Worm (Caenorhabditis elegans) whole organism, L1 larva: ENCODE data around the gene sbds-1.
A peak's percentile ranks its signal among the peaks of the same experiment; 100 is the strongest.

Experiments
- aha-1 ChIP-seq: fragments of 150-350 bp; optimal IDR thresholded peaks from 2 replicates; lab custom pipeline; 2014; ENCODE audit warnings: missing biosample characterization, missing genetic modification characterization
- alr-1 ChIP-seq: fragments of 200-800 bp; sonication (Bioruptor generic); optimal IDR thresholded peaks from 2 replicates; lab custom pipeline; 2018; ENCODE audit warnings: borderline replicate concordance, mild to moderate bottlenecking, missing genetic modification characterization, missing compliant biosample characterization
- aly-2 ChIP-seq: fragments of 150-350 bp; optimal IDR thresholded peaks from 2 replicates; lab custom pipeline; 2014; ENCODE audit warnings: missing biosample characterization, missing genetic modification characterization
- ceh-8 ChIP-seq: fragments of 200-800 bp; sonication (Bioruptor generic); optimal IDR thresholded peaks from 2 replicates; lab custom pipeline; 2018; ENCODE audit warnings: mild to moderate bottlenecking, missing genetic modification characterization, moderate library complexity, missing compliant biosample characterization
- ceh-82 ChIP-seq, 3 experiments: fragments of 150-350 bp in 1 of 3; sonication (generic microtip) in 2 of 3; optimal IDR thresholded peaks; 2 replicates each; lab custom pipeline; 2014 to 2017; ENCODE audit warnings: missing biosample characterization in 3 of 3, missing genetic modification characterization in 3 of 3
- ceh-90 ChIP-seq: sonication (generic microtip); optimal IDR thresholded peaks from 2 replicates; lab custom pipeline; 2016; ENCODE audit warnings: missing genetic modification characterization, missing compliant biosample characterization
- ces-1 ChIP-seq: fragments of 150-350 bp; optimal IDR thresholded peaks from 2 replicates; lab custom pipeline; 2014; ENCODE audit warnings: missing biosample characterization, missing genetic modification reagents, missing genetic modification characterization
- dpl-1 ChIP-seq, 3 experiments: fragments of 150-350 bp in 2 of 3; sonication (generic microtip) in 1 of 3; optimal IDR thresholded peaks; 2 replicates each; lab custom pipeline; 2014 to 2017; ENCODE audit warnings: missing biosample characterization in 3 of 3, missing genetic modification characterization in 3 of 3, missing genetic modification reagents in 3 of 3
- dsc-1 ChIP-seq: sonication (generic microtip); optimal IDR thresholded peaks from 2 replicates; lab custom pipeline; 2016; ENCODE audit warnings: mild to moderate bottlenecking, missing genetic modification characterization, missing compliant biosample characterization
- efl-1 ChIP-seq, 4 experiments: fragments of 150-350 bp; optimal IDR thresholded peaks in 3 of 4; peaks in 1 of 4; 1 replicate in 1 of 4; 2 replicates in 3 of 4; lab custom pipeline; 2014; ENCODE audit warnings: missing biosample characterization in 2 of 4, missing genetic modification characterization in 2 of 4, missing genetic modification reagents in 2 of 4
- egl-27 ChIP-seq, 2 experiments: fragments of 150-350 bp in 1 of 2; sonication (generic microtip); optimal IDR thresholded peaks; 3 replicates each; lab custom pipeline; 2017 to 2018; ENCODE audit warnings: missing biosample characterization in 2 of 2, missing genetic modification characterization in 2 of 2, missing genetic modification reagents in 2 of 2
- elt-3 ChIP-seq, 6 experiments: fragments of 150-350 bp in 1 of 6; sonication (generic microtip); optimal IDR thresholded peaks; 2 replicates each; lab custom pipeline; 2017 to 2018; ENCODE audit warnings: missing biosample characterization in 6 of 6, missing genetic modification characterization in 6 of 6, inconsistent platforms in 1 of 6
- fkh-10 ChIP-seq: sonication (generic microtip); optimal IDR thresholded peaks from 2 replicates; lab custom pipeline; 2017; ENCODE audit warnings: missing biosample characterization, missing genetic modification reagents, missing genetic modification characterization
- fkh-8 ChIP-seq: sonication (generic microtip); optimal IDR thresholded peaks from 2 replicates; lab custom pipeline; 2016; ENCODE audit warnings: mild to moderate bottlenecking, missing genetic modification characterization, missing compliant biosample characterization
- fos-1 ChIP-seq: fragments of 150-350 bp; optimal IDR thresholded peaks from 2 replicates; lab custom pipeline; 2014; ENCODE audit warnings: missing biosample characterization, missing genetic modification characterization
- grh-1 ChIP-seq: fragments of 200-800 bp; sonication (Bioruptor generic); IDR thresholded peaks from 2 replicates; pipeline ENCODE4 v1.3.6; 2022; ENCODE audit warnings: missing genetic modification reagents, missing genetic modification characterization, missing compliant biosample characterization
- hlh-4 ChIP-seq: sonication (generic microtip); optimal IDR thresholded peaks from 2 replicates; lab custom pipeline; 2016; ENCODE audit warnings: mild to moderate bottlenecking, missing genetic modification characterization, missing compliant biosample characterization
- lin-14 ChIP-seq: fragments of 200-800 bp; sonication (Bioruptor generic); optimal IDR thresholded peaks from 2 replicates; lab custom pipeline; 2018; ENCODE audit warnings: mild to moderate bottlenecking, missing genetic modification characterization, moderate library complexity, missing compliant biosample characterization
- lin-15B ChIP-seq: fragments of 150-350 bp; sonication (generic microtip); optimal IDR thresholded peaks from 3 replicates; lab custom pipeline; 2014; ENCODE audit warnings: missing biosample characterization, missing genetic modification characterization
- lin-39 ChIP-seq: fragments of 150-350 bp; optimal IDR thresholded peaks from 2 replicates; lab custom pipeline; 2014; ENCODE audit warnings: missing biosample characterization, missing genetic modification reagents, missing genetic modification characterization
- lsy-2 ChIP-seq, 2 experiments: fragments of 150-350 bp; optimal IDR thresholded peaks; 2 replicates each; lab custom pipeline; 2014; ENCODE audit warnings: missing biosample characterization in 2 of 2, missing genetic modification characterization in 2 of 2
- mep-1 ChIP-seq: fragments of 150-350 bp; optimal IDR thresholded peaks from 2 replicates; lab custom pipeline; 2014; ENCODE audit warnings: missing biosample characterization, missing genetic modification characterization
- nhr-20 ChIP-seq: sonication (generic microtip); optimal IDR thresholded peaks from 2 replicates; lab custom pipeline; 2016; ENCODE audit warnings: mild to moderate bottlenecking, missing genetic modification characterization, missing compliant biosample characterization
- nhr-237 ChIP-seq: fragments of 150-350 bp; optimal IDR thresholded peaks from 2 replicates; lab custom pipeline; 2014; ENCODE audit warnings: missing biosample characterization, missing genetic modification characterization
- nhr-47 ChIP-seq: sonication (generic microtip); optimal IDR thresholded peaks from 2 replicates; lab custom pipeline; 2016; ENCODE audit warnings: mild to moderate bottlenecking, missing genetic modification characterization, moderate library complexity, missing compliant biosample characterization
- nhr-71 ChIP-seq: sonication (generic microtip); optimal IDR thresholded peaks from 2 replicates; lab custom pipeline; 2016; ENCODE audit warnings: mild to moderate bottlenecking, missing genetic modification characterization, moderate library complexity, missing compliant biosample characterization
- nhr-76 ChIP-seq: sonication (generic microtip); optimal IDR thresholded peaks from 2 replicates; lab custom pipeline; 2017; ENCODE audit warnings: missing biosample characterization, missing genetic modification characterization
- pax-3 ChIP-seq: fragments of 200-800 bp; sonication (Bioruptor generic); optimal IDR thresholded peaks from 2 replicates; lab custom pipeline; 2018; ENCODE audit warnings: mild to moderate bottlenecking, missing genetic modification characterization, moderate library complexity, missing compliant biosample characterization
- pqm-1 ChIP-seq: sonication (generic microtip); optimal IDR thresholded peaks from 3 replicates; lab custom pipeline; 2017; ENCODE audit warnings: missing biosample characterization, missing genetic modification characterization
- rnt-1 ChIP-seq: sonication (generic microtip); optimal IDR thresholded peaks from 2 replicates; lab custom pipeline; 2016; ENCODE audit warnings: mild to moderate bottlenecking, missing genetic modification characterization, moderate library complexity, missing compliant biosample characterization
- skn-1 ChIP-seq: fragments of 150-350 bp; optimal IDR thresholded peaks from 2 replicates; lab custom pipeline; 2014; ENCODE audit warnings: missing biosample characterization, missing genetic modification characterization
- snpc-4 ChIP-seq: fragments of 150-350 bp; optimal IDR thresholded peaks from 2 replicates; lab custom pipeline; 2014; ENCODE audit warnings: missing biosample characterization, missing genetic modification characterization
- snu-23 ChIP-seq: sonication (generic microtip); optimal IDR thresholded peaks from 2 replicates; lab custom pipeline; 2016; ENCODE audit warnings: missing genetic modification characterization, missing compliant biosample characterization
- sptf-1 ChIP-seq: fragments of 150-350 bp; optimal IDR thresholded peaks from 2 replicates; lab custom pipeline; 2014; ENCODE audit warnings: missing biosample characterization, missing genetic modification characterization
- unc-62 ChIP-seq: fragments of 150-350 bp; optimal IDR thresholded peaks from 2 replicates; lab custom pipeline; 2014; ENCODE audit warnings: missing biosample characterization, missing genetic modification reagents, missing genetic modification characterization
- xbp-1 ChIP-seq: sonication (generic microtip); optimal IDR thresholded peaks from 2 replicates; lab custom pipeline; 2016; ENCODE audit warnings: missing genetic modification characterization, missing compliant biosample characterization
- ztf-11 ChIP-seq, 2 experiments: sonication (generic microtip); optimal IDR thresholded peaks; 2 replicates each; lab custom pipeline; 2016 to 2017; ENCODE audit warnings: missing genetic modification characterization in 2 of 2, missing biosample characterization in 1 of 2, missing compliant biosample characterization in 1 of 2
- ztf-4 ChIP-seq: fragments of 150-350 bp; optimal IDR thresholded peaks from 2 replicates; lab custom pipeline; 2014; ENCODE audit warnings: missing biosample characterization, missing genetic modification characterization

The sbds-1 gene

DNA sequence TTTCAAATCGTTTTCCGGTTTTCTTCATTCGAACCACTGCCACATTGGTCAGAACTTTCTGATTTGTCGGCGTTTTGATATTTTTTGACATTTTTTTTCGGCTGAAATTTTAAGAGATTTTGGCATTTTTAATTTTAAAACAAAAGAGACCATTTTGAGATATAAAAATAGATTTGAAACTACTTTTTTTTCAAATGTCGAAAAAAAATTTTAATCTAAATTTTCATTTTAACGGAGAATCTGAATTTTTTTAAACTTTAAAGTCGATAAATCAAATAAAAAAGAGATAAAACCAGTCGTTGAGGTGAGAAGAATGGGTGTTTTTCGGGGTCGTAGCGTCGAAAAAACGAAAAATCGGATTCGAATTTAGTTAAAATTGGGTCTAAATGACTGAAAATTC, at the start of gene sbds-1:
sbds-1 (minus strand) TSS at position 101 of the 400 bp plus-strand sequence.
- TF ChIP-seq aly-2 (tag; lab: Kevin White, UChicago): no peak
- no peak for TF ChIP-seq lin-39 (tag; lab: Kevin White, UChicago)
- TF ChIP-seq aha-1 (tag; lab: Kevin White, UChicago): no peak
- TF ChIP-seq, all 84 proteins: peak for 0

DNA sequence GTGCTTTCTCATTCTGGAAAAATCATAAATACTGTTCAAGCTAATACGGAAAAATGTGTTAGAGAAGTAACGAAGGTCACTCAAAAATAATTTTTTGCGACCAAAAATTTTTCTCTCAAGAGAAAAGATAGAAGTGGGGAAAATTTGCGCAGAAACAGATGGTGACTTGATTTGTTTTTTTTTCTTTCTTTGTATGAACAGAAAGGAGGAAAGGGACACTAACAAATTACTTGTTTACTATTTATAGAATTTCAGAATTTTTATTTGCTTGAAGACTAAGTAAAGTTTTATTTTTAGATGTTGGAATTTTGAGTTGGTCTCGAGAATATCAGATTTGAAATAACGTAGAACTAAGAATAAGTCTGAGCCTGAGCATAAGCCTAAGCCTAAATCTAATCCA, 45.1 kb upstream of the sbds-1 start, which contains the start of gene W02B3.4:
W02B3.4 (minus strand) TSS at position 101 of the 400 bp plus-strand sequence.
- TF ChIP-seq sptf-1 (tag; lab: Kevin White, UChicago) (no peak), skn-1 (no peak), nhr-76 (tag; lab: Kevin White, UChicago) (no peak), dsc-1 (tag; lab: Kevin White, UChicago) (peak; percentile 33), elt-3 (tag; optimal IDR thresholded peaks at IDR 0.05; lab: Kevin White, UChicago) (no peak), rnt-1 (tag; lab: Kevin White, UChicago) (no peak), grh-1 (GFP tag; lab: Robert Waterston, UW) (no peak), nhr-237 (tag; lab: Kevin White, UChicago) (no peak)

DNA sequence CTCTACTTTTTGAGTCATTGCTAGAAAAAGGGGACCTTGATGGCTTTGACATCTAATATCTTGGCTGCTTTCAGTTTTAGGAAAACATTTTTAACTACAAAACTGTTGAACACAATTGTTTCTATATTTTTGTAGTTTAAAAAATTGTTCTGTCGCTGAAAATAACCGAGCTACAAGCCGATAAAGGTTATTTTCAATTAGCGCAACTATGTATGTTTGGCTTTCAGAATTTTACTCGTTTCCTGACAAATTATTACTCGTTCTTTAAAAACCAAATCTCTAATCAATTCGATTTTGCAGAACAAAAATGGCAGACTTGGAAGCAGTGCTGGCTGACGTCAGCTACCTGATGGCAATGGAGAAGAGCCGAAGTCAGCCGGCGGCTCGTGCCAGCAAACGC, 37.6 kb upstream of the sbds-1 start, which contains the start of gene grk-2:
grk-2 (plus strand) TSS at position 301 of the 400 bp plus-strand sequence.
- no peak for TF ChIP-seq nhr-47 (tag; lab: Kevin White, UChicago)
- TF ChIP-seq snpc-4 (tag; lab: Kevin White, UChicago): no peak
- TF ChIP-seq nhr-71 (tag; lab: Kevin White, UChicago): no peak
- TF ChIP-seq xbp-1 (tag; lab: Kevin White, UChicago): no peak
- TF ChIP-seq ztf-11 (tag; optimal IDR thresholded peaks at IDR 0.05; lab: Kevin White, UChicago): no peak
- TF ChIP-seq egl-27 (tag; optimal IDR thresholded peaks at IDR 0.05; lab: Kevin White, UChicago): no peak
- TF ChIP-seq pqm-1 (tag; lab: Kevin White, UChicago): no peak
- TF ChIP-seq mep-1 (tag; lab: Kevin White, UChicago): no peak
- TF ChIP-seq ceh-90 (tag; lab: Kevin White, UChicago): no peak
- TF ChIP-seq ztf-4 (tag; lab: Kevin White, UChicago): no peak
- no peak for TF ChIP-seq nhr-20 (tag; lab: Kevin White, UChicago)
- no peak for TF ChIP-seq fos-1 (tag; lab: Kevin White, UChicago)
- TF ChIP-seq fkh-8 (tag; lab: Kevin White, UChicago): no peak
- no peak for TF ChIP-seq lin-15B (tag; lab: Kevin White, UChicago)
- TF ChIP-seq unc-62 (GFP tag; lab: Kevin White, UChicago): no peak
- no peak for TF ChIP-seq ceh-8 (GFP tag; lab: Kevin White, UChicago)
- no peak for TF ChIP-seq alr-1

DNA sequence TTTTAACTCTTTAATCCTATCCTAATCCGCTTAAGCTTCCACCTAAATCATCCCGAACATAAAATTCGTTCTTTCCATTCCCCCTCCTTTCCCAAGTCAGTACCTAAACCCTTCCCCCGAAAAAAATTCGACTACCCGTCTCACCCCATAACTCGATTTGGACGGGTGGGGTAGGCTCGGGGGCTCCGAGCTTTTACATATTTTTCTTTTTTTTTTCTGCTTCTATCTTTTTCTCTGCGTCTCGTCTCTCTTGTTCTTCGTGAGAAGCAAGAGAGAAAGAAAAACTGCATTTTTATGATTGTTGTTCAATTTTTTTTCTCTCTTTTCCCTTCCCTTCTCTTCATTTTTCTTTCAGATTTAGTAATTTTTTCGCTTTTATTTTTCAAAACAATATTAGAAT, 37.2 kb upstream of the sbds-1 start:
- no peak for TF ChIP-seq ztf-11 (tag; optimal IDR thresholded peaks at IDR 0.05; lab: Kevin White, UChicago)
- TF ChIP-seq fkh-10: peak; percentile 47
- no peak for TF ChIP-seq nhr-237 (tag; lab: Kevin White, UChicago)
- peak; percentile 29 for TF ChIP-seq nhr-71 (tag; lab: Kevin White, UChicago)
- TF ChIP-seq snu-23 (GFP tag; lab: Kevin White, UChicago): peak; percentile 20
- TF ChIP-seq dpl-1 (GFP tag; optimal IDR thresholded peaks at IDR 0.05; lab: Kevin White, UChicago): peak in 1 of 3 experiments; percentile 9
- TF ChIP-seq pax-3: no peak
- TF ChIP-seq lin-14 (GFP tag; lab: Kevin White, UChicago): peak; percentile 76
- peak; percentile 37 for TF ChIP-seq nhr-47 (tag; lab: Kevin White, UChicago)
- TF ChIP-seq ceh-82 (tag; optimal IDR thresholded peaks at IDR 0.05; lab: Kevin White, UChicago): peak in 1 of 3 experiments; percentile 36
- no peak for TF ChIP-seq hlh-4 (tag; lab: Kevin White, UChicago)
- no peak for TF ChIP-seq alr-1
- peak; percentile 82 for TF ChIP-seq ces-1 (GFP tag; lab: Kevin White, UChicago)
- TF ChIP-seq efl-1 (optimal IDR thresholded peaks at IDR 0.05; lab: Kevin White, UChicago): no peak
- peak in 1 of 2 experiments; percentile 3 for TF ChIP-seq efl-1 (GFP tag; optimal IDR thresholded peaks at IDR 0.05 in 1 of 2; lab: Kevin White, UChicago)
- peak; percentile 2 to 31 for TF ChIP-seq lsy-2 (tag; optimal IDR thresholded peaks at IDR 0.05; lab: Kevin White, UChicago)
- TF ChIP-seq, all 84 proteins: peak for 10
